Worm (Caenorhabditis elegans): ENCODE measurements around the gene C27H5.6.

C27H5.6 gene

ce11 chrII:7200051-7200599 lies 13.1 kb upstream of the C27H5.6 start, which contains the start of gene pcrg-1 (continued):
- no peak for TF ChIP-seq alr-1 (tag; optimal IDR thresholded peaks at IDR 0.05; ENCODE audit: borderline replicate concordance)
- TF ChIP-seq dsc-1 (tag; optimal IDR thresholded peaks at IDR 0.05): peak; percentile 87
- peak; percentile 72 for TF ChIP-seq mab-9 (GFP tag; IDR thresholded peaks at IDR 0.05)
- TF ChIP-seq unc-62 (GFP tag; optimal IDR thresholded peaks at IDR 0.05): no peak
- no peak for TF ChIP-seq ama-1 (optimal IDR thresholded peaks at IDR 0.05)
- TF ChIP-seq jun-1 (tag; optimal IDR thresholded peaks at IDR 0.05): peak; percentile 39
- peak; percentile 89 for TF ChIP-seq rnt-1 (tag; optimal IDR thresholded peaks at IDR 0.05)
- no peak for TF ChIP-seq vab-15 (tag; optimal IDR thresholded peaks at IDR 0.05)
- TF ChIP-seq zag-1 (tag; optimal IDR thresholded peaks at IDR 0.05): no peak
- peak; percentile 51 for TF ChIP-seq nhr-76 (tag; optimal IDR thresholded peaks at IDR 0.05)
- peak; percentile 53 to 72 for TF ChIP-seq lin-35 (GFP tag; optimal IDR thresholded peaks at IDR 0.05)
- peak; percentile 76 for TF ChIP-seq elt-2 (tag; optimal IDR thresholded peaks at IDR 0.05)
- peak; percentile 93 for TF ChIP-seq nhr-19 (GFP tag; conservative IDR thresholded peaks at IDR 0.05)
- TF ChIP-seq C34B4.2 (tag; optimal IDR thresholded peaks at IDR 0.05): no peak
- TF ChIP-seq nhr-11 (tag; optimal IDR thresholded peaks at IDR 0.05): no peak
- TF ChIP-seq nhr-12 (tag; optimal IDR thresholded peaks at IDR 0.05): no peak
- peak; percentile 23 for TF ChIP-seq mef-2 (tag; optimal IDR thresholded peaks at IDR 0.05)
- TF ChIP-seq ztf-11 (tag; optimal IDR thresholded peaks at IDR 0.05): peak in 1 of 2 experiments; percentile 76
- 0 out of 2 replicates have a peak, but pooled peaks have one; percentile 9 for TF ChIP-seq unc-98 (GFP tag; IDR thresholded peaks at IDR 0.05)
- TF ChIP-seq snpc-4 (tag; optimal IDR thresholded peaks at IDR 0.05): peak; percentile 99
- no peak for TF ChIP-seq fkh-10 (GFP tag; optimal IDR thresholded peaks at IDR 0.05)
- peak; percentile 40 to 76 (median 73) for TF ChIP-seq ceh-82 (tag; optimal IDR thresholded peaks at IDR 0.05)
- TF ChIP-seq tbx-2 (tag; optimal IDR thresholded peaks at IDR 0.05): peak; percentile 83
- TF ChIP-seq elt-3 (tag; optimal IDR thresholded peaks at IDR 0.05): peak in 2 of 6 experiments; percentile 36 to 83
- TF ChIP-seq blmp-1 (tag; optimal IDR thresholded peaks at IDR 0.05): peak; percentile 7
- no peak for TF ChIP-seq hlh-4 (tag; optimal IDR thresholded peaks at IDR 0.05)
- no peak for TF ChIP-seq nhr-237 (tag; optimal IDR thresholded peaks at IDR 0.05)
- TF ChIP-seq unc-130 (tag; optimal IDR thresholded peaks at IDR 0.05): peak; percentile 24
- TF ChIP-seq nhr-20 (tag; optimal IDR thresholded peaks at IDR 0.05): peak; percentile 89
- TF ChIP-seq ceh-8 (GFP tag; optimal IDR thresholded peaks at IDR 0.05): peak; percentile 72
- TF ChIP-seq Y116A8C.19 (tag; optimal IDR thresholded peaks at IDR 0.05; ENCODE audit: borderline replicate concordance): peak; percentile 15
- peak; percentile 73 for TF ChIP-seq C16A3.4 (tag; optimal IDR thresholded peaks at IDR 0.05)
- TF ChIP-seq nhr-77 (tag; optimal IDR thresholded peaks at IDR 0.05): peak; percentile 41
- peak; percentile 54 to 81 for TF ChIP-seq lsy-2 (tag; optimal IDR thresholded peaks at IDR 0.05)
- TF ChIP-seq efl-1 (optimal IDR thresholded peaks at IDR 0.05): peak; percentile 58 to 75
- peak; percentile 58 to 97 for TF ChIP-seq efl-1 (GFP tag; optimal IDR thresholded peaks at IDR 0.05 in 1 of 2)
- TF ChIP-seq ets-5 (GFP tag; IDR thresholded peaks at IDR 0.05): no peak
- no peak for TF ChIP-seq egl-27 (tag; optimal IDR thresholded peaks at IDR 0.05)
- peak; percentile 76 for TF ChIP-seq xbp-1 (tag; optimal IDR thresholded peaks at IDR 0.05)
- no peak for TF ChIP-seq hpl-2 (GFP tag; optimal IDR thresholded peaks at IDR 0.05)
- no peak for TF ChIP-seq fkh-4 (tag; optimal IDR thresholded peaks at IDR 0.05; ENCODE audit: borderline replicate concordance)
- peak; percentile 74 for TF ChIP-seq mep-1 (tag; optimal IDR thresholded peaks at IDR 0.05)
- TF ChIP-seq nhr-28 (tag; optimal IDR thresholded peaks at IDR 0.05): no peak
- no peak for TF ChIP-seq ceh-90 (tag; optimal IDR thresholded peaks at IDR 0.05)
- TF ChIP-seq fkh-8 (tag; optimal IDR thresholded peaks at IDR 0.05): no peak
